Worm (Caenorhabditis elegans): ENCODE results near the gene cnnm-5.

cnnm-5 gene

ce11 chrIII:3807590-3807989 lies 21.4 kb downstream of the cnnm-5 start:
- no peak for TF ChIP-seq ceh-8 (GFP tag; optimal IDR thresholded peaks at IDR 0.05)
- TF ChIP-seq blmp-1 (tag; optimal IDR thresholded peaks at IDR 0.05) = peak; percentile 96
- TF ChIP-seq hlh-4 (tag; optimal IDR thresholded peaks at IDR 0.05) = no peak
- TF ChIP-seq nhr-20 (tag; optimal IDR thresholded peaks at IDR 0.05) = peak; percentile 4
- peak; percentile 50 for TF ChIP-seq lin-14 (GFP tag; optimal IDR thresholded peaks at IDR 0.05)
- TF ChIP-seq snu-23 (GFP tag; optimal IDR thresholded peaks at IDR 0.05) = peak; percentile 26
- TF ChIP-seq nhr-85 (tag) = peak; percentile 72

ce11 chrIII:3806883-3807282 lies 22.1 kb downstream of the cnnm-5 start:
- no peak for TF ChIP-seq C16A3.4 (tag; optimal IDR thresholded peaks at IDR 0.05)
- TF ChIP-seq nhr-47 (tag; optimal IDR thresholded peaks at IDR 0.05) = no peak
- TF ChIP-seq ceh-90 (tag; optimal IDR thresholded peaks at IDR 0.05) = no peak
- no peak for TF ChIP-seq ceh-88 (GFP tag; IDR thresholded peaks at IDR 0.05)
- TF ChIP-seq zag-1 (tag; optimal IDR thresholded peaks at IDR 0.05) = no peak
- TF ChIP-seq Y116A8C.19 (tag; optimal IDR thresholded peaks at IDR 0.05; ENCODE audit: borderline replicate concordance) = no peak
- TF ChIP-seq snu-23 (GFP tag; optimal IDR thresholded peaks at IDR 0.05) = no peak
- no peak for TF ChIP-seq ztf-4 (tag; optimal IDR thresholded peaks at IDR 0.05)
- TF ChIP-seq nhr-85 (tag) = no peak
- TF ChIP-seq isw-1 (GFP tag; IDR thresholded peaks at IDR 0.05) = no peak
- no peak for TF ChIP-seq unc-98 (GFP tag; IDR thresholded peaks at IDR 0.05)

ce11 chrIII:3804422-3804821 lies 24.6 kb downstream of the cnnm-5 start, which contains the start of gene xbx-5:
xbx-5 (minus strand) TSS chrIII:3804477.
- peak; percentile 18 for TF ChIP-seq nhr-71 (tag; optimal IDR thresholded peaks at IDR 0.05)
- peak; percentile 0 for TF ChIP-seq nhr-85 (tag)
- no peak for TF ChIP-seq fkh-10 (GFP tag; optimal IDR thresholded peaks at IDR 0.05)
- peak; percentile 76 for TF ChIP-seq fkh-8 (tag; optimal IDR thresholded peaks at IDR 0.05)

ce11 chrIII:3803113-3803512 lies 25.9 kb downstream of the cnnm-5 start:
- TF ChIP-seq lin-14 (GFP tag; optimal IDR thresholded peaks at IDR 0.05) = no peak
- no peak for TF ChIP-seq lin-35 (GFP tag; optimal IDR thresholded peaks at IDR 0.05)
- TF ChIP-seq zip-4 (GFP tag; optimal IDR thresholded peaks at IDR 0.05) = no peak
- TF ChIP-seq efl-1 (optimal IDR thresholded peaks at IDR 0.05) = no peak
- no peak for TF ChIP-seq efl-1 (GFP tag; optimal IDR thresholded peaks at IDR 0.05 in 1 of 2)
- TF ChIP-seq ceh-88 (GFP tag; IDR thresholded peaks at IDR 0.05) = no peak
- TF ChIP-seq ama-1 (optimal IDR thresholded peaks at IDR 0.05) = no peak
- TF ChIP-seq nhr-11 (tag; optimal IDR thresholded peaks at IDR 0.05) = no peak
- TF ChIP-seq snpc-4 (tag; optimal IDR thresholded peaks at IDR 0.05) = no peak
- no peak for TF ChIP-seq ceh-90 (tag; optimal IDR thresholded peaks at IDR 0.05)
- TF ChIP-seq mab-9 (GFP tag; IDR thresholded peaks at IDR 0.05) = no peak
- TF ChIP-seq nhr-237 (tag; optimal IDR thresholded peaks at IDR 0.05) = no peak
- no peak for TF ChIP-seq dsc-1 (tag; optimal IDR thresholded peaks at IDR 0.05)
- no peak for TF ChIP-seq unc-62 (GFP tag; optimal IDR thresholded peaks at IDR 0.05)
- no peak for TF ChIP-seq aly-2 (tag; optimal IDR thresholded peaks at IDR 0.05)
- no peak for TF ChIP-seq hlh-4 (tag; optimal IDR thresholded peaks at IDR 0.05)

ce11 chrIII:3801379-3801894 lies 27.6 kb downstream of the cnnm-5 start:
- peak; percentile 93 for TF ChIP-seq pax-3 (tag; optimal IDR thresholded peaks at IDR 0.05)
- TF ChIP-seq aly-2 (tag; optimal IDR thresholded peaks at IDR 0.05) = peak; percentile 74
- TF ChIP-seq nhr-11 (tag; optimal IDR thresholded peaks at IDR 0.05) = peak; percentile 95
- peak; percentile 94 for TF ChIP-seq jun-1 (tag; optimal IDR thresholded peaks at IDR 0.05)
- peak; percentile 58 for TF ChIP-seq ama-1 (optimal IDR thresholded peaks at IDR 0.05)
- TF ChIP-seq lin-13 (GFP tag; optimal IDR thresholded peaks at IDR 0.05) = peak; percentile 97
- peak; percentile 92 for TF ChIP-seq rnt-1 (tag; optimal IDR thresholded peaks at IDR 0.05)
- peak; percentile 97 for TF ChIP-seq swsn-7 (tag; optimal IDR thresholded peaks at IDR 0.05)
- no peak for TF ChIP-seq ceh-63 (GFP tag; optimal IDR thresholded peaks at IDR 0.05)
- no peak for TF ChIP-seq unc-30 (tag; optimal IDR thresholded peaks at IDR 0.05)
- TF ChIP-seq zip-4 (GFP tag; optimal IDR thresholded peaks at IDR 0.05) = peak; percentile 73
- TF ChIP-seq lin-15B (tag; optimal IDR thresholded peaks at IDR 0.05) = peak; percentile 43
- peak; percentile 89 for TF ChIP-seq blmp-1 (tag; optimal IDR thresholded peaks at IDR 0.05)
- peak; percentile 71 to 75 (median 74) for TF ChIP-seq dpl-1 (GFP tag; optimal IDR thresholded peaks at IDR 0.05)
- TF ChIP-seq ceh-88 (GFP tag; IDR thresholded peaks at IDR 0.05) = peak; percentile 83
- TF ChIP-seq ces-1 (GFP tag; optimal IDR thresholded peaks at IDR 0.05) = no peak
- TF ChIP-seq egl-13 (tag; optimal IDR thresholded peaks at IDR 0.05) = peak; percentile 83
- no peak for TF ChIP-seq tlp-1 (tag; optimal IDR thresholded peaks at IDR 0.05)
- TF ChIP-seq hlh-4 (tag; optimal IDR thresholded peaks at IDR 0.05) = no peak
- peak; percentile 97 for TF ChIP-seq unc-86 (tag; optimal IDR thresholded peaks at IDR 0.05)
- no peak for TF ChIP-seq C34B4.2 (tag; optimal IDR thresholded peaks at IDR 0.05)
- peak; percentile 82 for TF ChIP-seq mab-9 (GFP tag; IDR thresholded peaks at IDR 0.05)
- peak; percentile 90 for TF ChIP-seq lir-3 (tag; optimal IDR thresholded peaks at IDR 0.05; ENCODE audit: poor library complexity)

All from whole organism, L1 larva.